Worm (Caenorhabditis elegans): ENCODE results near the gene W09G12.8.

W09G12.8 gene

DNA sequence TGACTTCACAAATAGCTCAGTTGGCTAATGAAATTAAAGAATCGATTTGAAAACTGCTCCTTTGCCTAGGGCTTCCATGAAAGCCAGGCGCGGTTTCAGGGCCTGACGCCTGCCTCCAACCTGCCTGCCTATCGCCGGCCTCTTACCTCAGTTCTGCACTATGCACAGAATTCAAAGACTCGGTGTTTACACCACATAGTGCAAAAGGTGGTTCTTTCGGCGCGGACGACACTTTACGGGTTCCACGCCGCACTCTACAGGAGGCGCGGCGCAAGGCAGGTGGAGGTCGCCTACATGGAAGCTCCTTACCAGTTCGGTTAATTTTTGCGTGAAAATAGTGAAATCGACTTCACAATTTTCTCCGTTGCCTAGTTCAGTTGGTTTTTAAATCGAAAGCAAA, 16.2 kb upstream of the W09G12.8 start:
- TF ChIP-seq T22C8.4 (GFP tag; IDR thresholded peaks at IDR 0.05): no peak
- no peak for TF ChIP-seq tab-1 (GFP tag; IDR thresholded peaks at IDR 0.05)
- no peak for TF ChIP-seq flt-1 (GFP tag; IDR thresholded peaks at IDR 0.05)
- no peak for TF ChIP-seq med-1 (GFP tag; optimal IDR thresholded peaks at IDR 0.05; ENCODE audit: insufficient read depth)
- TF ChIP-seq ref-1 (GFP tag; conservative IDR thresholded peaks at IDR 0.05): no peak

- no peak for TF ChIP-seq ztf-29 (GFP tag; IDR thresholded peaks at IDR 0.05)
- TF ChIP-seq med-1 (GFP tag; optimal IDR thresholded peaks at IDR 0.05; ENCODE audit: insufficient read depth): no peak
- TF ChIP-seq ztf-23 (GFP tag; IDR thresholded peaks at IDR 0.05): no peak
- TF ChIP-seq cog-1 (tag; optimal IDR thresholded peaks at IDR 0.05): no peak
- no peak for TF ChIP-seq klf-2 (GFP tag; conservative IDR thresholded peaks at IDR 0.05)
- no peak for TF ChIP-seq tab-1 (GFP tag; IDR thresholded peaks at IDR 0.05)
- no peak for TF ChIP-seq T22C8.4 (GFP tag; IDR thresholded peaks at IDR 0.05)
- no peak for TF ChIP-seq flt-1 (GFP tag; IDR thresholded peaks at IDR 0.05)
- no peak for TF ChIP-seq ref-1 (GFP tag; conservative IDR thresholded peaks at IDR 0.05)
Observed at ce11 chrIV:1211902-1212301, 14.1 kb upstream of the W09G12.8 start.

DNA sequence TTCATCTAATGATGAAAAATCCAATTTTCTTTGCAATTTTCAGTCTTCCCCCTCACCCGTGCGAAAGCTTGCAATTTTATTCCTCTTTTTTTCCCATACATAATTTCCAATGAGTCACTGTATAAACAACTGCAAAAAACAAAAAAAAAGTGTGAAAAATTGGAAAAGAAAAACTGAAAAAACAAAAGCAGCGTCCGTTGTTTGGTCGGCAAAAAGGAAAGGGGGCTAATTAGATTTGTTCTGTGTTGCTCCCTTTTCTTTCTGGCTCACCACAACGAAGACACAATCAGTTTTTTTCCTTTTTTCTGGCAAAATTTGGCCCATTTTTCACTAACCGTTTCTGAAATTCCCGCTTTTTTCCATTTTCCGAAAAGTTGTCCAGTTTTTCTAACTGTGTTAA, 13.6 kb upstream of the W09G12.8 start:
- no peak for TF ChIP-seq med-1 (GFP tag; optimal IDR thresholded peaks at IDR 0.05; ENCODE audit: insufficient read depth)
- no peak for TF ChIP-seq ztf-23 (GFP tag; IDR thresholded peaks at IDR 0.05)
- TF ChIP-seq tab-1 (GFP tag; IDR thresholded peaks at IDR 0.05): no peak
- TF ChIP-seq klf-2 (GFP tag; conservative IDR thresholded peaks at IDR 0.05): no peak
- no peak for TF ChIP-seq T22C8.4 (GFP tag; IDR thresholded peaks at IDR 0.05)
- TF ChIP-seq ref-1 (GFP tag; conservative IDR thresholded peaks at IDR 0.05): no peak
- TF ChIP-seq flt-1 (GFP tag; IDR thresholded peaks at IDR 0.05): no peak
- TF ChIP-seq ztf-29 (GFP tag; IDR thresholded peaks at IDR 0.05): no peak
- TF ChIP-seq cog-1 (tag; optimal IDR thresholded peaks at IDR 0.05): no peak

DNA sequence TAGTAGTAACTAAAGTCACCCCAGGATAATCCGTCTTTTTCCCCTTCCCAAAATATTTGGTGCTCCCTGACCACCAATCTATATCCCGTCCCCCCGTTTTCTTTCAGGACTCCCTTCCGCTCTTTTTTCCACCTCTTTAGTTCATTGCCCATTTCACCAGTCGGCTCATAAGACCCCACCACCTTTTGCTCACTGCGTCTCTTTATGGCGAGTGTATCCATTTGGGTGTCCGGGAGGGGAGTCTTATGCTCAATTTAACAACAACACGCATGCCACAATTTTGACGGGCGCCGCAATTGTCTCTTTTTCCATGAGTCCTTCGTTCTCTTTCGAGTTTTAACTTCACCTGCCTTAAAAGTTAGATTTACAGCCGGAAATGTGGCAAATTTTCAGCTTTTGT, 12.8 kb upstream of the W09G12.8 start:
- TF ChIP-seq cog-1 (tag; optimal IDR thresholded peaks at IDR 0.05) (no peak), flt-1 (GFP tag; IDR thresholded peaks at IDR 0.05) (no peak), T22C8.4 (GFP tag; IDR thresholded peaks at IDR 0.05) (no peak), ztf-23 (GFP tag; IDR thresholded peaks at IDR 0.05) (no peak), tab-1 (GFP tag; IDR thresholded peaks at IDR 0.05) (no peak), ztf-29 (GFP tag; IDR thresholded peaks at IDR 0.05) (no peak), ref-1 (GFP tag; conservative IDR thresholded peaks at IDR 0.05) (no peak), med-1 (GFP tag; optimal IDR thresholded peaks at IDR 0.05; ENCODE audit: insufficient read depth) (no peak), klf-2 (GFP tag; conservative IDR thresholded peaks at IDR 0.05) (no peak)

ce11 chrIV:1215536-1215935, 10.4 kb upstream of the W09G12.8 start:
- TF ChIP-seq cog-1 (tag; optimal IDR thresholded peaks at IDR 0.05): no peak
- no peak for TF ChIP-seq ref-1 (GFP tag; conservative IDR thresholded peaks at IDR 0.05)
- no peak for TF ChIP-seq ztf-29 (GFP tag; IDR thresholded peaks at IDR 0.05)
- TF ChIP-seq klf-2 (GFP tag; conservative IDR thresholded peaks at IDR 0.05): no peak

ce11 chrIV:1216290-1216689, 9.7 kb upstream of the W09G12.8 start, which contains the start of gene W09G12.9:
TSS of gene W09G12.9 (plus strand) at chrIV:1216590.
- TF ChIP-seq tab-1 (GFP tag; IDR thresholded peaks at IDR 0.05) (no peak), ref-1 (GFP tag; conservative IDR thresholded peaks at IDR 0.05) (no peak), T22C8.4 (GFP tag; IDR thresholded peaks at IDR 0.05) (no peak), cog-1 (tag; optimal IDR thresholded peaks at IDR 0.05) (no peak), klf-2 (GFP tag; conservative IDR thresholded peaks at IDR 0.05) (no peak), ztf-29 (GFP tag; IDR thresholded peaks at IDR 0.05) (no peak), flt-1 (GFP tag; IDR thresholded peaks at IDR 0.05) (no peak), med-1 (GFP tag; optimal IDR thresholded peaks at IDR 0.05; ENCODE audit: insufficient read depth) (no peak), ztf-23 (GFP tag; IDR thresholded peaks at IDR 0.05) (no peak)

DNA sequence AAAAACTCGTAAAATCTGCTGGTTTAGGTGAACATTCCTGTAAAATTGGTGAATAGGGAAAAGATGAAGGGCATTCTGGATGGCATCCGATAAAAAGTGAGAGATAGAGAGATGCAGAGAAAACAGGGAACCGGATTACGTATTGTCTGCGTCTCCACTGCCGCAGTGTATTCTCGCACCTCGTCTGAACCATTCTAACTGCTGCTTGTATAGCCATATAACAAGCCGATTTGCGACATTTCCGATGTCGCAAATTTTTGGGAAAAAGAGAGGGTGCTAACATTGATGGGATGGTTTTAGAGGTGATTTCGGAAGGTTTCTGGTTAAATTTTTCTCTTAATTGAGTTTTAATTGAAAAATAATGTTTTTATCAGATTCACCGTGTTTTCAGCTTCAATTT, 4.8 kb upstream of the W09G12.8 start, which contains the start of gene W09G12.10:
Gene W09G12.10 (minus strand): TSS at position 121 of the 400 bp plus-strand sequence.
- TF ChIP-seq med-1 (GFP tag; optimal IDR thresholded peaks at IDR 0.05; ENCODE audit: insufficient read depth) (no peak), ztf-23 (GFP tag; IDR thresholded peaks at IDR 0.05) (no peak), T22C8.4 (GFP tag; IDR thresholded peaks at IDR 0.05) (no peak), ref-1 (GFP tag; conservative IDR thresholded peaks at IDR 0.05) (no peak), cog-1 (tag; optimal IDR thresholded peaks at IDR 0.05) (no peak), klf-2 (GFP tag; conservative IDR thresholded peaks at IDR 0.05) (no peak), ztf-29 (GFP tag; IDR thresholded peaks at IDR 0.05) (no peak), flt-1 (GFP tag; IDR thresholded peaks at IDR 0.05) (no peak), tab-1 (GFP tag; IDR thresholded peaks at IDR 0.05) (no peak)

- TF ChIP-seq T22C8.4 (GFP tag; IDR thresholded peaks at IDR 0.05): no peak
- TF ChIP-seq cog-1 (tag; optimal IDR thresholded peaks at IDR 0.05): no peak
- no peak for TF ChIP-seq tab-1 (GFP tag; IDR thresholded peaks at IDR 0.05)
- TF ChIP-seq klf-2 (GFP tag; conservative IDR thresholded peaks at IDR 0.05): no peak
- no peak for TF ChIP-seq ref-1 (GFP tag; conservative IDR thresholded peaks at IDR 0.05)
- no peak for TF ChIP-seq ztf-23 (GFP tag; IDR thresholded peaks at IDR 0.05)
- TF ChIP-seq flt-1 (GFP tag; IDR thresholded peaks at IDR 0.05): no peak
- TF ChIP-seq med-1 (GFP tag; optimal IDR thresholded peaks at IDR 0.05; ENCODE audit: insufficient read depth): no peak
- no peak for TF ChIP-seq ztf-29 (GFP tag; IDR thresholded peaks at IDR 0.05)
Observed at ce11 chrIV:1224781-1225180, 1.2 kb upstream of the W09G12.8 start.

DNA sequence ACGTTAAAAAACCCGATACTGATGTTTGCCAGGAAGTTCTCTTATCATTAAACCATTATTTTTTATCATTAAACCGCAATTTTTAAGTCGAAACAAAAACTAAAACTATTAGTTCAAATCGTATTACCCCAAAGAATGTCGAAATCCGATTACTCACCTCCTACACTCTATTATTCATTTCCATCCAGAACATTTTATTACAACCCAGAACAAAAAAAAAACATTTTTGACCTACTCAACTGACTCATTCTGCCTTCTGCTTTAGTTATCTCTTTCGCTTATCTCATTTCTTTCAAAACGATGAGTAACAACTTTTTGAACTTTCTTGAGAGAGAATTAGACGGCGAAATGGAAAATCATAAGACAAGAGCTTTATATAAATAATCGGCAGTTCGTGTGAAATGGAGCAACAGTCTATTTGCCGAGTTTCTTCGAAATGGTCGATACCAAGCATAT, 2.7 kb downstream of the W09G12.8 start, which contains the start of gene W09G12.7:
Gene W09G12.7 (plus strand): TSS at position 406 of the 456 bp plus-strand sequence.
- TF ChIP-seq ref-1 (GFP tag; conservative IDR thresholded peaks at IDR 0.05) (no peak), cog-1 (tag; optimal IDR thresholded peaks at IDR 0.05) (no peak)

ce11 chrIV:1231589-1231988, 5.6 kb downstream of the W09G12.8 start, which contains the start of gene W09G12.6:
TSS of gene W09G12.6 (plus strand) at chrIV:1231889.
- TF ChIP-seq klf-2 (GFP tag; conservative IDR thresholded peaks at IDR 0.05): no peak
- no peak for TF ChIP-seq tab-1 (GFP tag; IDR thresholded peaks at IDR 0.05)
- TF ChIP-seq T22C8.4 (GFP tag; IDR thresholded peaks at IDR 0.05): no peak
- no peak for TF ChIP-seq ztf-23 (GFP tag; IDR thresholded peaks at IDR 0.05)
- TF ChIP-seq ref-1 (GFP tag; conservative IDR thresholded peaks at IDR 0.05): no peak
- TF ChIP-seq flt-1 (GFP tag; IDR thresholded peaks at IDR 0.05): no peak
- TF ChIP-seq cog-1 (tag; optimal IDR thresholded peaks at IDR 0.05): no peak
- TF ChIP-seq ztf-29 (GFP tag; IDR thresholded peaks at IDR 0.05): no peak
- no peak for TF ChIP-seq med-1 (GFP tag; optimal IDR thresholded peaks at IDR 0.05; ENCODE audit: insufficient read depth)
